Worm (Caenorhabditis elegans) whole organism, L1 larva: Measurements from ENCODE around the gene srj-6.

ENCODE experiments used
- Y116A8C.19 ChIP-seq: sonication (generic microtip); optimal IDR thresholded peaks from 2 replicates; lab custom pipeline; 2016; ENCODE audit warnings: missing compliant biosample characterization, missing genetic modification characterization, borderline replicate concordance
- aly-2 ChIP-seq: fragments of 150-350 bp; optimal IDR thresholded peaks from 2 replicates; lab custom pipeline; 2014; ENCODE audit warnings: missing biosample characterization, missing genetic modification characterization
- ceh-8 ChIP-seq: fragments of 200-800 bp; sonication (Bioruptor generic); optimal IDR thresholded peaks from 2 replicates; lab custom pipeline; 2018; ENCODE audit warnings: mild to moderate bottlenecking, missing genetic modification characterization, moderate library complexity, missing compliant biosample characterization
- efl-1 ChIP-seq, 4 experiments: fragments of 150-350 bp; optimal IDR thresholded peaks in 3 of 4; peaks in 1 of 4; 1 replicate in 1 of 4; 2 replicates in 3 of 4; lab custom pipeline; 2014; ENCODE audit warnings: missing biosample characterization in 2 of 4, missing genetic modification characterization in 2 of 4, missing genetic modification reagents in 2 of 4
- egl-13 ChIP-seq: sonication (generic microtip); optimal IDR thresholded peaks from 2 replicates; lab custom pipeline; 2016; ENCODE audit warnings: missing genotype, missing genetic modification reagents, missing genetic modification characterization, missing compliant biosample characterization
- isw-1 ChIP-seq: fragments of 200-800 bp; sonication (Bioruptor generic); IDR thresholded peaks from 2 replicates; pipeline ENCODE4 v1.3.6; 2022; ENCODE audit warnings: missing genetic modification characterization, missing compliant biosample characterization
- lin-35 ChIP-seq, 2 experiments: fragments of 150-350 bp; optimal IDR thresholded peaks; 2 replicates each; lab custom pipeline; 2014; ENCODE audit warnings: missing biosample characterization in 2 of 2, missing genetic modification characterization in 2 of 2, missing genetic modification reagents in 2 of 2
- lin-39 ChIP-seq: fragments of 150-350 bp; optimal IDR thresholded peaks from 2 replicates; lab custom pipeline; 2014; ENCODE audit warnings: missing biosample characterization, missing genetic modification reagents, missing genetic modification characterization
- mab-9 ChIP-seq: fragments of 200-800 bp; sonication (Bioruptor generic); IDR thresholded peaks from 2 replicates; pipeline ENCODE4 v1.3.6; 2022; ENCODE audit warnings: missing genetic modification reagents, missing genetic modification characterization, missing compliant biosample characterization
- mef-2 ChIP-seq: fragments of 150-350 bp; optimal IDR thresholded peaks from 2 replicates; lab custom pipeline; 2014; ENCODE audit warnings: missing biosample characterization, missing genetic modification characterization
- nhr-12 ChIP-seq: sonication (generic microtip); optimal IDR thresholded peaks from 2 replicates; lab custom pipeline; 2017; ENCODE audit warnings: missing biosample characterization, missing genetic modification characterization
- pag-3 ChIP-seq: sonication (generic microtip); optimal IDR thresholded peaks from 2 replicates; lab custom pipeline; 2017; ENCODE audit warnings: missing genetic modification characterization, mild to moderate bottlenecking, missing compliant biosample characterization, antibody characterized with exemption, borderline replicate concordance; ENCODE audit not compliant: insufficient read depth
- pqm-1 ChIP-seq: sonication (generic microtip); optimal IDR thresholded peaks from 3 replicates; lab custom pipeline; 2017; ENCODE audit warnings: missing biosample characterization, missing genetic modification characterization
- snpc-4 ChIP-seq: fragments of 150-350 bp; optimal IDR thresholded peaks from 2 replicates; lab custom pipeline; 2014; ENCODE audit warnings: missing biosample characterization, missing genetic modification characterization
- unc-130 ChIP-seq: fragments of 150-350 bp; optimal IDR thresholded peaks from 2 replicates; lab custom pipeline; 2017; ENCODE audit warnings: missing biosample characterization, missing genetic modification characterization, inconsistent platforms

Gene srj-6

DNA sequence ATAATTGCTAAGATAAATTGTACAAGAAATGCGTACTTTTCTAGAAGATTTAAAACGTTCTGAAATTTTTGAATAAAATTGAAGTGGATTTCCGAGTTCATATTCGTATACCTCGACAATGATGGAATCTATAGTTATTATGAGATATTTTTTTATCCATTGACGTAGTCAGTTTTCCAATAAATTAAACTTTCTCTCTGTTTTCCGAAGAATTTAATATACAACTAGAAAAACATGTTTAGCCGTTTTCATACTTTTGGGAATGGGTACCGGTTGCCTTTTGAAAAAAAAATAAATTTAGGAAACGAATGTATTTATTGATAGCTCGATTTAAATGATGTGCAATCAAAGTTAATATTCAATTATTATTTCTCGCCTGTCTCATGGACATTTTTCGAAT is 45.5 kb downstream of the srj-6 start, which contains the start of gene srw-109:
Gene srw-109, minus strand, starts transcription at position 101 of the 400 bp plus-strand sequence.
- TF ChIP-seq mef-2 (tag; lab: Kevin White, UChicago), result no peak
- no peak for TF ChIP-seq pqm-1 (tag; lab: Kevin White, UChicago)
- TF ChIP-seq ceh-8 (GFP tag; lab: Kevin White, UChicago), result no peak
- no peak for TF ChIP-seq lin-39 (tag; lab: Kevin White, UChicago)
- no peak for TF ChIP-seq egl-13 (tag; lab: Kevin White, UChicago)
- TF ChIP-seq unc-130, result no peak
- TF ChIP-seq snpc-4 (tag; lab: Kevin White, UChicago), result no peak
- no peak for TF ChIP-seq aly-2 (tag; lab: Kevin White, UChicago)
- TF ChIP-seq Y116A8C.19 (tag; lab: Kevin White, UChicago), result no peak
- no peak for TF ChIP-seq lin-35 (GFP tag; optimal IDR thresholded peaks at IDR 0.05; lab: Kevin White, UChicago)
- no peak for TF ChIP-seq pag-3 (tag; lab: Kevin White, UChicago)
- no peak for TF ChIP-seq mab-9 (GFP tag; lab: Robert Waterston, UW)
- no peak for TF ChIP-seq nhr-12
- TF ChIP-seq, all 84 proteins: peak for 0

DNA sequence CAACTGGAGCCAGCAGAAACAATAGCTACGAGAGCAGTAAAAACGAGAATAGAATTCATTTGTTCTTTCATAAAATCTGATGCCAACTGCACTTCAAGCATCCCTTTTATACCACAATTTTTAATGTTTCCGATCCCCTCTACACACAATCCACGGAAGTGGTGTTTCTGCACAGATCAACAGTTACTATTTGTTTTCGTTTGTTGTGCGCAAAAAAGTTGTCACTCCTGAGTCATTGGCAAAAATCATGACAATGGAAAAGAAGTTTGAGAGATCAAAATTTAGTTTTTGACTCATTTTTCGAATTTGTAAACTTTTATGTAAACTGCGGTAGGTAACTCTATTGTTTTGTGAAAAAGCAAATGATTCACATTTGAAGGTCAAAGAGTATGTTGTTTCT is 50.2 kb downstream of the srj-6 start, which contains the start of gene srlf-37:
Gene srlf-37, minus strand, starts transcription at position 101 of the 400 bp plus-strand sequence.
- no peak for TF ChIP-seq isw-1 (GFP tag; lab: Robert Waterston, UW)
- TF ChIP-seq efl-1 (optimal IDR thresholded peaks at IDR 0.05; lab: Kevin White, UChicago), result no peak
- no peak for TF ChIP-seq efl-1 (GFP tag; optimal IDR thresholded peaks at IDR 0.05 in 1 of 2; lab: Kevin White, UChicago)
